Worm (Caenorhabditis elegans) whole organism, L4 larva: ENCODE measurements around the gene ZK688.5.

Experiments
- T20F7.1 ChIP-seq: fragments of 200-800 bp; sonication (Bioruptor generic); optimal IDR thresholded peaks from 2 replicates; lab custom pipeline; 2018; ENCODE audit warnings: mild to moderate bottlenecking, missing genetic modification characterization, missing compliant biosample characterization
- aha-1 ChIP-seq: fragments of 150-350 bp; peaks from one replicate; lab custom pipeline; 2014; ENCODE audit warnings: missing biosample characterization, missing genetic modification characterization
- ama-1 ChIP-seq: fragments of 150-350 bp; optimal IDR thresholded peaks from 2 replicates; lab custom pipeline; 2014; ENCODE audit warnings: inconsistent platforms, mixed read lengths
- ceh-82 ChIP-seq: sonication (generic microtip); optimal IDR thresholded peaks from 2 replicates; lab custom pipeline; 2017; ENCODE audit warnings: missing biosample characterization, missing genetic modification characterization
- egl-43 ChIP-seq: fragments of 200-800 bp; sonication (Bioruptor generic); IDR thresholded peaks from 2 replicates; pipeline ENCODE4 v1.3.6; 2022; ENCODE audit warnings: missing genetic modification reagents, missing genetic modification characterization, missing compliant biosample characterization
- lin-1 ChIP-seq: fragments of 200-800 bp; sonication (Bioruptor generic); IDR thresholded peaks from 2 replicates; pipeline ENCODE4 v1.3.6; 2022; ENCODE audit warnings: missing genetic modification reagents, missing genetic modification characterization, missing compliant biosample characterization
- nhr-237 ChIP-seq: sonication (generic microtip); optimal IDR thresholded peaks from 2 replicates; lab custom pipeline; 2017; ENCODE audit warnings: missing biosample characterization, missing genetic modification characterization
- nhr-42 ChIP-seq: fragments of 200-800 bp; sonication (Bioruptor generic); IDR thresholded peaks from 2 replicates; pipeline ENCODE4 v1.3.6; 2022; ENCODE audit warnings: missing genetic modification characterization, missing compliant biosample characterization
- skn-1 ChIP-seq: fragments of 150-350 bp; optimal IDR thresholded peaks from 2 replicates; lab custom pipeline; 2014; ENCODE audit warnings: missing biosample characterization, missing genetic modification characterization
- unc-62 ChIP-seq, 3 experiments: fragments of 150-350 bp in 1 of 3; sonication (generic microtip); optimal IDR thresholded peaks in 2 of 3; peaks in 1 of 3; 1 replicate in 1 of 3; 2 replicates in 2 of 3; lab custom pipeline; 2014 to 2017; ENCODE audit warnings: missing biosample characterization in 3 of 3, missing genetic modification characterization in 3 of 3, missing genetic modification reagents in 3 of 3, missing genotype in 1 of 3

ce11 chrIII:7907515-7907914 is 16.1 kb upstream of the ZK688.5 start, which contains the start of gene pcp-5:
- no peak for TF ChIP-seq nhr-42 (GFP tag; lab: Robert Waterston, UW)
- no peak for TF ChIP-seq nhr-237 (tag; lab: Kevin White, UChicago)
- TF ChIP-seq unc-62 (GFP tag; optimal IDR thresholded peaks at IDR 0.05 in 1 of 2; lab: Kevin White, UChicago) = no peak
- TF ChIP-seq unc-62 (tag; optimal IDR thresholded peaks at IDR 0.05; lab: Kevin White, UChicago) = no peak
- no peak for TF ChIP-seq T20F7.1
- no peak for TF ChIP-seq ama-1
- TF ChIP-seq lin-1 = no peak
- no peak for TF ChIP-seq ceh-82 (tag; lab: Kevin White, UChicago)
- no peak for TF ChIP-seq aha-1 (tag; lab: Kevin White, UChicago)
- TF ChIP-seq egl-43 = no peak
- no peak for TF ChIP-seq skn-1 (tag; lab: Kevin White, UChicago)
